Fruit fly (Drosophila melanogaster) whole organism, adult: ENCODE results near the gene grim.

Source experiments
- CG33017 ChIP-seq: fragments of 200-800 bp; sonication (Bioruptor generic); optimal IDR thresholded peaks from 2 replicates; lab custom pipeline; 2018; ENCODE audit warnings: missing biosample characterization, mild to moderate bottlenecking, missing genetic modification characterization, moderate library complexity
- Crg-1 ChIP-seq: fragments of 200-800 bp; sonication (Bioruptor generic); optimal IDR thresholded peaks from 2 replicates; lab custom pipeline; 2016; ENCODE audit warnings: missing biosample characterization, missing genetic modification characterization
- Hr96 ChIP-seq: fragments of 200-800 bp; sonication (Bioruptor generic); optimal IDR thresholded peaks from 2 replicates; lab custom pipeline; 2016; ENCODE audit warnings: missing biosample characterization, missing genetic modification characterization
- Mnt ChIP-seq: fragments of 200-800 bp; sonication (Bioruptor generic); optimal IDR thresholded peaks from 2 replicates; lab custom pipeline; 2016; ENCODE audit warnings: missing biosample characterization, mild to moderate bottlenecking, missing genetic modification characterization
- bab1 ChIP-seq: fragments of 200-800 bp; sonication (Bioruptor generic); optimal IDR thresholded peaks from 3 replicates; lab custom pipeline; 2019; ENCODE audit warnings: missing biosample characterization, mild to moderate bottlenecking, missing genetic modification characterization, moderate library complexity
- pad ChIP-seq: fragments of 200-800 bp; sonication (Bioruptor generic); optimal IDR thresholded peaks from 3 replicates; lab custom pipeline; 2017; ENCODE audit warnings: missing biosample characterization, missing genetic modification characterization, mild to moderate bottlenecking, moderate library complexity, missing genetic modification reagents

dm6 chr3L:18272321-18273054 is 31.7 kb downstream of the grim start:
- TF ChIP-seq Crg-1 (GFP tag; lab: Kevin White, UChicago) (no peak), pad (GFP tag; lab: Kevin White, UChicago) (no peak), Hr96 (no peak), Mnt (GFP tag; lab: Kevin White, UChicago) (no peak), bab1 (GFP tag; lab: Kevin White, UChicago) (no peak), CG33017 (no peak)
